Fruit fly (Drosophila melanogaster) whole organism, embryonic: Measurements from ENCODE around the gene mEFG1.

ENCODE experiments used
- ATbp ChIP-seq: fragments of 200-800 bp; sonication (Bioruptor generic); optimal IDR thresholded peaks from 2 replicates; lab custom pipeline; 2017; ENCODE audit warnings: missing biosample characterization, mild to moderate bottlenecking, missing genetic modification characterization, missing genetic modification reagents
- B-H2 ChIP-seq: fragments of 200-800 bp; sonication (Bioruptor generic); optimal IDR thresholded peaks from 2 replicates; lab custom pipeline; 2018; ENCODE audit warnings: missing biosample characterization, mild to moderate bottlenecking, missing genetic modification characterization
- Bdp1 ChIP-seq: fragments of 200-800 bp; sonication (Bioruptor generic); optimal IDR thresholded peaks from 3 replicates; lab custom pipeline; 2016; ENCODE audit warnings: missing biosample characterization, missing genetic modification characterization
- CG11456 ChIP-seq: fragments of 200-800 bp; sonication (Bioruptor generic); IDR thresholded peaks from 3 replicates; pipeline ENCODE4 v1.3.6; 2022; ENCODE audit warnings: missing biosample characterization, missing genetic modification characterization
- CG12219 ChIP-seq: fragments of 200-800 bp; sonication (Bioruptor generic); optimal IDR thresholded peaks from 3 replicates; lab custom pipeline; 2018; ENCODE audit warnings: missing biosample characterization, mild to moderate bottlenecking, missing genetic modification characterization
- CG12299 ChIP-seq: fragments of 200-800 bp; sonication (Bioruptor generic); optimal IDR thresholded peaks from 2 replicates; lab custom pipeline; 2018; ENCODE audit warnings: missing biosample characterization, mild to moderate bottlenecking, missing genetic modification characterization
- CG13123 ChIP-seq: fragments of 200-800 bp; sonication (Bioruptor generic); optimal IDR thresholded peaks from 2 replicates; lab custom pipeline; 2016; ENCODE audit warnings: missing biosample characterization, missing genetic modification characterization
- CG15514 ChIP-seq: fragments of 200-800 bp; sonication (Bioruptor generic); optimal IDR thresholded peaks from 3 replicates; lab custom pipeline; 2017; ENCODE audit warnings: missing biosample characterization, missing genetic modification characterization, mild to moderate bottlenecking, moderate library complexity, missing genetic modification reagents
- CG17359 ChIP-seq: fragments of 200-800 bp; sonication (Bioruptor generic); optimal IDR thresholded peaks from 3 replicates; lab custom pipeline; 2018; ENCODE audit warnings: missing biosample characterization, mild to moderate bottlenecking, missing genetic modification characterization, moderate library complexity
- CG17612 ChIP-seq: fragments of 200-800 bp; sonication (Bioruptor generic); IDR thresholded peaks from 2 replicates; pipeline ENCODE4 v1.3.6; 2022; ENCODE audit warnings: missing biosample characterization, missing genetic modification characterization
- CG18262 ChIP-seq: fragments of 200-800 bp; optimal IDR thresholded peaks from 3 replicates; lab custom pipeline; 2019; ENCODE audit warnings: missing biosample characterization, mild to moderate bottlenecking, missing genetic modification characterization, moderate library complexity
- CG18476 ChIP-seq: fragments of 200-800 bp; sonication (Bioruptor generic); optimal IDR thresholded peaks from 2 replicates; lab custom pipeline; 2016; ENCODE audit warnings: missing biosample characterization, mild to moderate bottlenecking, missing genetic modification characterization
- CG31388 ChIP-seq: fragments of 200-800 bp; sonication (Bioruptor generic); optimal IDR thresholded peaks from 2 replicates; lab custom pipeline; 2016; ENCODE audit warnings: missing biosample characterization, missing genetic modification characterization
- CG4404 ChIP-seq: fragments of 200-800 bp; sonication (Bioruptor generic); IDR thresholded peaks from 2 replicates; pipeline ENCODE4 v1.3.6; 2022; ENCODE audit warnings: missing biosample characterization, missing genetic modification characterization
- CG6654 ChIP-seq: fragments of 200-800 bp; sonication (Bioruptor generic); optimal IDR thresholded peaks from 2 replicates; lab custom pipeline; 2017; ENCODE audit warnings: missing biosample characterization, mild to moderate bottlenecking, missing genetic modification characterization
- CG6791 ChIP-seq: fragments of 200-800 bp; sonication (Bioruptor generic); IDR thresholded peaks from 3 replicates; pipeline ENCODE4 v1.3.6; 2022; ENCODE audit warnings: missing biosample characterization, missing genetic modification characterization; ENCODE audit not compliant: partially characterized antibody
- CG6854 ChIP-seq: fragments of 200-800 bp; sonication (Bioruptor generic); optimal IDR thresholded peaks from 3 replicates; lab custom pipeline; 2017; ENCODE audit warnings: missing biosample characterization, mild to moderate bottlenecking, missing genetic modification characterization
- CG7745 ChIP-seq: fragments of 200-800 bp; sonication (Bioruptor generic); optimal IDR thresholded peaks from 2 replicates; lab custom pipeline; 2018; ENCODE audit warnings: missing biosample characterization, mild to moderate bottlenecking, missing genetic modification characterization, moderate library complexity
- CG7839 ChIP-seq: fragments of 200-800 bp; sonication (Bioruptor generic); optimal IDR thresholded peaks from 3 replicates; lab custom pipeline; 2018; ENCODE audit warnings: missing biosample characterization, mild to moderate bottlenecking, missing genetic modification characterization, moderate library complexity
- CG7928 ChIP-seq: fragments of 200-800 bp; sonication (Bioruptor generic); optimal IDR thresholded peaks from 2 replicates; lab custom pipeline; 2017; ENCODE audit warnings: missing biosample characterization, mild to moderate bottlenecking, missing genetic modification characterization
- CG9609 ChIP-seq: fragments of 200-800 bp; sonication (Bioruptor generic); optimal IDR thresholded peaks from 3 replicates; lab custom pipeline; 2016; ENCODE audit warnings: missing biosample characterization, missing genetic modification characterization
- CG9876 ChIP-seq: fragments of 200-800 bp; sonication (Bioruptor generic); optimal IDR thresholded peaks from 2 replicates; lab custom pipeline; 2016; ENCODE audit warnings: missing biosample characterization, missing genetic modification characterization
- Fer1 ChIP-seq: fragments of 200-800 bp; sonication (Bioruptor generic); optimal IDR thresholded peaks from 2 replicates; lab custom pipeline; 2017; ENCODE audit warnings: missing biosample characterization, mild to moderate bottlenecking, missing genetic modification characterization
- Fer3 ChIP-seq: fragments of 200-800 bp; sonication (Bioruptor generic); optimal IDR thresholded peaks from 2 replicates; lab custom pipeline; 2018; ENCODE audit warnings: missing biosample characterization, mild to moderate bottlenecking, missing genetic modification characterization, moderate library complexity
- Hr78 ChIP-seq, 2 experiments: fragments of 200-800 bp in 1 of 2; fragments of >200 bp in 1 of 2; sonication (Bioruptor generic) in 1 of 2; optimal IDR thresholded peaks; 2 replicates each; lab custom pipeline; 2017 to 2019; ENCODE audit warnings: missing biosample characterization in 2 of 2, missing genetic modification characterization in 2 of 2, mild to moderate bottlenecking in 1 of 2, moderate library complexity in 1 of 2
- Meics ChIP-seq: fragments of 200-800 bp; sonication (Bioruptor generic); optimal IDR thresholded peaks from 2 replicates; lab custom pipeline; 2017; ENCODE audit warnings: missing biosample characterization, mild to moderate bottlenecking, missing genetic modification characterization
- NC2α ChIP-seq: fragments of 200-800 bp; sonication (Bioruptor generic); optimal IDR thresholded peaks from 2 replicates; lab custom pipeline; 2016; ENCODE audit warnings: missing biosample characterization, missing genetic modification characterization
- Ptx1 ChIP-seq: fragments of 200-800 bp; sonication (Bioruptor generic); IDR thresholded peaks from 2 replicates; pipeline ENCODE4 v1.3.6; 2022; ENCODE audit warnings: missing biosample characterization, missing genetic modification characterization
- Tbp ChIP-seq: fragments of >200 bp; optimal IDR thresholded peaks from 2 replicates; lab custom pipeline; 2018; ENCODE audit warnings: missing biosample characterization, missing genetic modification characterization
- Xrp1 ChIP-seq: fragments of 200-800 bp; sonication (Bioruptor generic); IDR thresholded peaks from 2 replicates; pipeline ENCODE4 v1.3.6; 2022; ENCODE audit warnings: missing biosample characterization, missing genetic modification characterization
- bowl ChIP-seq: fragments of 200-800 bp; sonication (Bioruptor generic); IDR thresholded peaks from 2 replicates; pipeline ENCODE4 v1.3.6; 2022; ENCODE audit warnings: missing biosample characterization, missing genetic modification characterization
- danr ChIP-seq: fragments of 200-800 bp; sonication (Bioruptor generic); IDR thresholded peaks from 2 replicates; pipeline ENCODE4 v1.3.6; 2022; ENCODE audit warnings: missing biosample characterization, missing genetic modification characterization
- dmrt11E ChIP-seq: fragments of 200-800 bp; sonication (Bioruptor generic); optimal IDR thresholded peaks from 3 replicates; lab custom pipeline; 2018; ENCODE audit warnings: missing biosample characterization, mild to moderate bottlenecking, missing genetic modification characterization, moderate library complexity
- fu2 ChIP-seq: fragments of 200-800 bp; sonication (Bioruptor generic); optimal IDR thresholded peaks from 2 replicates; lab custom pipeline; 2016; ENCODE audit warnings: missing biosample characterization, missing genetic modification characterization
- gem ChIP-seq: fragments of 200-800 bp; sonication (Bioruptor generic); optimal IDR thresholded peaks from 2 replicates; lab custom pipeline; 2019; ENCODE audit warnings: missing biosample characterization, mild to moderate bottlenecking, missing genetic modification characterization, moderate library complexity
- gsb ChIP-seq: fragments of 200-800 bp; sonication (Bioruptor generic); IDR thresholded peaks from 2 replicates; pipeline ENCODE4 v1.3.6; 2022; ENCODE audit warnings: missing biosample characterization, missing genetic modification characterization
- kni ChIP-seq: fragments of 200-800 bp; sonication (Bioruptor generic); optimal IDR thresholded peaks from 3 replicates; lab custom pipeline; 2017; ENCODE audit warnings: mild to moderate bottlenecking, missing biosample characterization, missing genetic modification reagents, missing genetic modification characterization
- knrl ChIP-seq: fragments of 200-800 bp; sonication (Bioruptor generic); IDR thresholded peaks from 3 replicates; pipeline ENCODE4 v1.3.6; 2022; ENCODE audit warnings: missing biosample characterization, missing genetic modification characterization; ENCODE audit not compliant: partially characterized antibody
- lab ChIP-seq: fragments of 200-800 bp; sonication (Bioruptor generic); optimal IDR thresholded peaks from 3 replicates; lab custom pipeline; 2017; ENCODE audit warnings: missing biosample characterization, missing genetic modification characterization, mild to moderate bottlenecking, moderate library complexity, missing genetic modification reagents
- mam ChIP-seq: fragments of 200-800 bp; sonication (Bioruptor generic); optimal IDR thresholded peaks from 3 replicates; lab custom pipeline; 2016; ENCODE audit warnings: missing biosample characterization, missing genetic modification characterization
- nom ChIP-seq: fragments of 200-800 bp; sonication (Bioruptor generic); optimal IDR thresholded peaks from 2 replicates; lab custom pipeline; 2017; ENCODE audit warnings: missing biosample characterization, missing genetic modification characterization, mild to moderate bottlenecking, moderate library complexity, missing genetic modification reagents
- psq ChIP-seq: fragments of 200-800 bp; sonication (Bioruptor generic); optimal IDR thresholded peaks from 2 replicates; lab custom pipeline; 2017; ENCODE audit warnings: missing biosample characterization, missing genetic modification characterization
- ranshi ChIP-seq: fragments of 200-800 bp; sonication (Bioruptor generic); IDR thresholded peaks from 2 replicates; pipeline ENCODE4 v1.3.6; 2022; ENCODE audit warnings: missing biosample characterization, missing genetic modification characterization
- rib ChIP-seq: fragments of 200-800 bp; sonication (Bioruptor generic); IDR thresholded peaks from 2 replicates; pipeline ENCODE4 v1.3.6; 2022; ENCODE audit warnings: missing biosample characterization, missing genetic modification characterization
- sens-2 ChIP-seq: fragments of 200-800 bp; sonication (Bioruptor generic); IDR thresholded peaks from 2 replicates; pipeline ENCODE4 v1.3.6; 2022; ENCODE audit warnings: missing biosample characterization, missing genetic modification characterization
- tna ChIP-seq: fragments of 200-800 bp; sonication (Bioruptor generic); IDR thresholded peaks from 2 replicates; pipeline ENCODE4 v1.3.6; 2022; ENCODE audit warnings: missing biosample characterization, missing genetic modification characterization; ENCODE audit not compliant: partially characterized antibody
- unc-4 ChIP-seq: fragments of 200-800 bp; sonication (Bioruptor generic); IDR thresholded peaks from 2 replicates; pipeline ENCODE4 v1.3.6; 2022; ENCODE audit warnings: missing biosample characterization, missing genetic modification characterization; ENCODE audit not compliant: partially characterized antibody
- unpg ChIP-seq: fragments of 200-800 bp; sonication (Bioruptor generic); optimal IDR thresholded peaks from 3 replicates; lab custom pipeline; 2018; ENCODE audit warnings: missing biosample characterization, mild to moderate bottlenecking, missing genetic modification characterization, moderate library complexity
- zen ChIP-seq: fragments of 200-800 bp; sonication (Bioruptor generic); optimal IDR thresholded peaks from 3 replicates; lab custom pipeline; 2018; ENCODE audit warnings: missing biosample characterization, mild to moderate bottlenecking, missing genetic modification characterization, moderate library complexity

The mEFG1 gene

dm6 chr2L:7219650-7220267 is 3.1 kb downstream of the mEFG1 start, which contains the start of gene CG13784 (continued):
- TF ChIP-seq kni (peak; percentile 23), CG18262 (tag; lab: Kevin White, UChicago) (peak; percentile 40), CG11456 (GFP tag; lab: Robert Waterston, UW) (no peak), CG6791 (GFP tag; lab: Robert Waterston, UW) (peak; percentile 58), mam (peak; percentile 13), CG7928 (GFP tag; lab: Kevin White, UChicago) (no peak), tna (peak; percentile 58; the same call in 1 of the 2 replicates), CG12299 (tag; lab: Kevin White, UChicago) (peak; percentile 45), CG9876 (GFP tag; lab: Kevin White, UChicago) (no peak), CG17612 (0 out of 2 replicates have a peak, but pooled peaks have one; percentile 17), CG31388 (GFP tag; lab: Kevin White, UChicago) (no peak), Tbp (peak; percentile 60), CG13123 (GFP tag; lab: Kevin White, UChicago) (no peak), Ptx1 (GFP tag; lab: Robert Waterston, UW) (no peak), bowl (GFP tag; lab: Robert Waterston, UW) (no peak), Meics (GFP tag; lab: Kevin White, UChicago) (peak; percentile 26), CG7839 (tag; lab: Kevin White, UChicago) (peak; percentile 46), CG15514 (GFP tag; lab: Kevin White, UChicago) (peak; percentile 78), CG6854 (GFP tag; lab: Kevin White, UChicago) (no peak), CG18476 (GFP tag; lab: Kevin White, UChicago) (no peak), danr (GFP tag; lab: Robert Waterston, UW) (no peak), ATbp (GFP tag; lab: Kevin White, UChicago) (no peak), NC2α (no peak), CG9609 (GFP tag; lab: Kevin White, UChicago) (no peak), knrl (peak; percentile 59), CG7745 (tag; lab: Kevin White, UChicago) (no peak), Hr78 (GFP tag; optimal IDR thresholded peaks at IDR 0.05; lab: Kevin White, UChicago) (no peak), psq (GFP tag; lab: Kevin White, UChicago) (no peak), Fer1 (GFP tag; lab: Kevin White, UChicago) (peak; percentile 50), Bdp1 (GFP tag; lab: Kevin White, UChicago) (peak; percentile 1), CG4404 (GFP tag; lab: Robert Waterston, UW) (no peak), unc-4 (peak; percentile 58), lab (peak; percentile 61), nom (GFP tag; lab: Kevin White, UChicago) (peak; percentile 59), zen (tag; lab: Kevin White, UChicago) (peak; percentile 69), Fer3 (tag; lab: Kevin White, UChicago) (peak; percentile 13), CG12219 (GFP tag; lab: Kevin White, UChicago) (peak; percentile 12), Xrp1 (GFP tag; lab: Robert Waterston, UW) (peak; percentile 16; the same call in 1 of the 2 replicates), CG6654 (GFP tag; lab: Kevin White, UChicago) (no peak), dmrt11E (peak; percentile 22), unpg (GFP tag; lab: Kevin White, UChicago) (peak; percentile 42), gem (tag; lab: Kevin White, UChicago) (peak; percentile 34), sens-2 (no peak), B-H2 (GFP tag; lab: Kevin White, UChicago) (peak; percentile 57), ranshi (GFP tag; lab: Robert Waterston, UW) (no peak), fu2 (no peak), gsb (GFP tag; lab: Robert Waterston, UW) (no peak), rib (GFP tag; lab: Robert Waterston, UW) (peak; percentile 74), CG17359 (tag; lab: Kevin White, UChicago) (peak; percentile 14)
